Worm (Caenorhabditis elegans) whole organism, L2 larva: ENCODE results near the gene F02A9.1.

Source experiments
- C34F6.9 ChIP-seq: fragments of 150-350 bp; optimal IDR thresholded peaks from 2 replicates; lab custom pipeline; 2014; ENCODE audit warnings: missing biosample characterization, missing genetic modification characterization
- F13H6.1 ChIP-seq: sonication (generic microtip); optimal IDR thresholded peaks from 2 replicates; lab custom pipeline; 2016; ENCODE audit warnings: missing genetic modification characterization, missing compliant biosample characterization
- R02D3.7 ChIP-seq: fragments of 150-350 bp; optimal IDR thresholded peaks from 2 replicates; lab custom pipeline; 2014; ENCODE audit warnings: missing biosample characterization, missing genetic modification characterization
- Y55F3AM.14 ChIP-seq: fragments of 200-800 bp; sonication (Bioruptor generic); optimal IDR thresholded peaks from 2 replicates; lab custom pipeline; 2018; ENCODE audit warnings: mild to moderate bottlenecking, missing genetic modification characterization, missing compliant biosample characterization
- alr-1 ChIP-seq: fragments of 150-350 bp; optimal IDR thresholded peaks from 2 replicates; lab custom pipeline; 2014; ENCODE audit warnings: missing biosample characterization, missing genetic modification characterization
- aly-2 ChIP-seq: fragments of 150-350 bp; optimal IDR thresholded peaks from 2 replicates; lab custom pipeline; 2014; ENCODE audit warnings: missing biosample characterization, missing genetic modification characterization
- ama-1 ChIP-seq: fragments of 150-350 bp; optimal IDR thresholded peaks from 2 replicates; lab custom pipeline; 2018; ENCODE audit warnings: inconsistent platforms
- blmp-1 ChIP-seq: sonication (generic microtip); optimal IDR thresholded peaks from 2 replicates; lab custom pipeline; 2017; ENCODE audit warnings: missing genetic modification characterization, mild to moderate bottlenecking, missing compliant biosample characterization, antibody characterized with exemption, moderate library complexity; ENCODE audit not compliant: insufficient read depth
- ceh-82 ChIP-seq: fragments of 150-350 bp; optimal IDR thresholded peaks from 2 replicates; lab custom pipeline; 2014; ENCODE audit warnings: missing biosample characterization, missing genetic modification characterization
- crh-2 ChIP-seq: sonication (generic microtip); optimal IDR thresholded peaks from 2 replicates; lab custom pipeline; 2017; ENCODE audit warnings: missing biosample characterization, missing genetic modification characterization
- dmd-4 ChIP-seq: sonication (generic microtip); optimal IDR thresholded peaks from 2 replicates; lab custom pipeline; 2017; ENCODE audit warnings: missing biosample characterization, missing genetic modification characterization
- egl-27 ChIP-seq: sonication (generic microtip); optimal IDR thresholded peaks from 3 replicates; lab custom pipeline; 2017; ENCODE audit warnings: missing biosample characterization, missing genetic modification reagents, missing genetic modification characterization
- elt-1 ChIP-seq: fragments of 150-350 bp; optimal IDR thresholded peaks from 2 replicates; lab custom pipeline; 2014; ENCODE audit warnings: missing biosample characterization, missing genetic modification characterization
- elt-3 ChIP-seq: sonication (generic microtip); optimal IDR thresholded peaks from 2 replicates; lab custom pipeline; 2017; ENCODE audit warnings: missing biosample characterization, missing genetic modification characterization
- fos-1 ChIP-seq: fragments of 150-350 bp; optimal IDR thresholded peaks from 2 replicates; lab custom pipeline; 2014; ENCODE audit warnings: missing biosample characterization, missing genetic modification characterization
- gmeb-1 ChIP-seq: fragments of 150-350 bp; optimal IDR thresholded peaks from 2 replicates; lab custom pipeline; 2014; ENCODE audit warnings: missing biosample characterization, missing genetic modification characterization
- lin-11 ChIP-seq: fragments of 150-350 bp; sonication (generic microtip); optimal IDR thresholded peaks from 2 replicates; lab custom pipeline; 2014; ENCODE audit warnings: missing biosample characterization, missing genetic modification characterization, inconsistent platforms, mixed read lengths
- lin-39 ChIP-seq: fragments of 150-350 bp; optimal IDR thresholded peaks from 2 replicates; lab custom pipeline; 2014; ENCODE audit warnings: missing biosample characterization, missing genetic modification reagents, missing genetic modification characterization
- lsy-2 ChIP-seq, 2 experiments: fragments of 150-350 bp in 1 of 2; sonication (generic microtip) in 1 of 2; optimal IDR thresholded peaks; 2 replicates each; lab custom pipeline; 2014 to 2017; ENCODE audit warnings: missing biosample characterization in 2 of 2, missing genetic modification characterization in 2 of 2
- mab-5 ChIP-seq: fragments of 150-350 bp; optimal IDR thresholded peaks from 2 replicates; lab custom pipeline; 2014; ENCODE audit warnings: missing biosample characterization, missing genetic modification characterization
- mbf-1 ChIP-seq: sonication (generic microtip); optimal IDR thresholded peaks from 2 replicates; lab custom pipeline; 2017; ENCODE audit warnings: missing biosample characterization, missing genetic modification characterization
- mdl-1 ChIP-seq, 2 experiments: fragments of 150-350 bp in 1 of 2; sonication (generic microtip) in 1 of 2; optimal IDR thresholded peaks; 2 replicates each; lab custom pipeline; 2017; ENCODE audit warnings: missing biosample characterization in 2 of 2, missing genetic modification characterization in 2 of 2
- nhr-11 ChIP-seq: fragments of 150-350 bp; optimal IDR thresholded peaks from 2 replicates; lab custom pipeline; 2014; ENCODE audit warnings: missing biosample characterization, missing genetic modification characterization
- nhr-12 ChIP-seq: fragments of 150-350 bp; optimal IDR thresholded peaks from 2 replicates; lab custom pipeline; 2014; ENCODE audit warnings: missing biosample characterization, missing genetic modification characterization
- nhr-129 ChIP-seq: fragments of 150-350 bp; optimal IDR thresholded peaks from 2 replicates; lab custom pipeline; 2014; ENCODE audit warnings: missing biosample characterization, missing genetic modification characterization
- nhr-21 ChIP-seq: fragments of 150-350 bp; optimal IDR thresholded peaks from 2 replicates; lab custom pipeline; 2014; ENCODE audit warnings: missing biosample characterization, missing genetic modification characterization
- nhr-23 ChIP-seq: fragments of 150-350 bp; optimal IDR thresholded peaks from 2 replicates; lab custom pipeline; 2014; ENCODE audit warnings: missing biosample characterization, missing genetic modification reagents, missing genetic modification characterization
- nhr-237 ChIP-seq: fragments of 150-350 bp; optimal IDR thresholded peaks from 2 replicates; lab custom pipeline; 2014; ENCODE audit warnings: missing biosample characterization, missing genetic modification characterization
- nhr-25 ChIP-seq: fragments of 150-350 bp; sonication (generic microtip); optimal IDR thresholded peaks from 3 replicates; lab custom pipeline; 2014; ENCODE audit warnings: missing biosample characterization, missing genetic modification characterization
- nhr-6 ChIP-seq: fragments of 150-350 bp; optimal IDR thresholded peaks from 2 replicates; lab custom pipeline; 2014; ENCODE audit warnings: missing biosample characterization, missing genetic modification characterization
- nhr-77 ChIP-seq: fragments of 150-350 bp; optimal IDR thresholded peaks from 2 replicates; lab custom pipeline; 2014; ENCODE audit warnings: missing biosample characterization, missing genetic modification characterization
- peb-1 ChIP-seq: fragments of 150-350 bp; optimal IDR thresholded peaks from 2 replicates; lab custom pipeline; 2014; ENCODE audit warnings: missing biosample characterization, missing genetic modification characterization
- sem-4 ChIP-seq: fragments of 150-350 bp; optimal IDR thresholded peaks from 2 replicates; lab custom pipeline; 2014; ENCODE audit warnings: missing biosample characterization, missing genetic modification reagents, missing genetic modification characterization
- skn-1 ChIP-seq: sonication (generic microtip); optimal IDR thresholded peaks from 2 replicates; lab custom pipeline; 2017; ENCODE audit warnings: missing biosample characterization, missing genetic modification characterization
- sma-3 ChIP-seq: sonication (generic microtip); optimal IDR thresholded peaks from 2 replicates; lab custom pipeline; 2016; ENCODE audit warnings: missing genetic modification reagents, missing genetic modification characterization, missing compliant biosample characterization
- sma-9 ChIP-seq, 2 experiments: fragments of 150-350 bp in 1 of 2; sonication (generic microtip) in 1 of 2; optimal IDR thresholded peaks; 2 replicates each; lab custom pipeline; 2014 to 2016; ENCODE audit warnings: missing genetic modification characterization in 2 of 2, mild to moderate bottlenecking in 1 of 2, missing biosample characterization in 1 of 2, missing compliant biosample characterization in 1 of 2, missing genetic modification reagents in 1 of 2, moderate library complexity in 1 of 2
- snpc-4 ChIP-seq: fragments of 150-350 bp; optimal IDR thresholded peaks from 2 replicates; lab custom pipeline; 2014; ENCODE audit warnings: missing biosample characterization, missing genetic modification characterization
- unc-39 ChIP-seq: fragments of 150-350 bp; optimal IDR thresholded peaks from 2 replicates; lab custom pipeline; 2014; ENCODE audit warnings: missing biosample characterization, missing genetic modification characterization
- unc-55 ChIP-seq: fragments of 150-350 bp; sonication (generic microtip); optimal IDR thresholded peaks from 3 replicates; lab custom pipeline; 2014; ENCODE audit warnings: missing biosample characterization, missing genetic modification reagents, missing genetic modification characterization
- zag-1 ChIP-seq: fragments of 150-350 bp; optimal IDR thresholded peaks from 2 replicates; lab custom pipeline; 2014; ENCODE audit warnings: missing biosample characterization, missing genetic modification characterization
- ztf-1 ChIP-seq: fragments of 200-800 bp; sonication (Bioruptor generic); conservative IDR thresholded peaks from 2 replicates; pipeline ENCODE4 v1.3.6; 2022; ENCODE audit warnings: missing genetic modification characterization, missing compliant biosample characterization
- ztf-4 ChIP-seq: fragments of 150-350 bp; optimal IDR thresholded peaks from 2 replicates; lab custom pipeline; 2014; ENCODE audit warnings: missing biosample characterization, missing genetic modification characterization

The F02A9.1 gene

ce11 chrIII:9101212-9101611 is 23.6 kb upstream of the F02A9.1 start, which contains the start of gene ZK507.1:
Gene ZK507.1, minus strand, starts transcription at chrIII:9101312.
- TF ChIP-seq R02D3.7 (tag; lab: Kevin White, UChicago) (no peak), unc-55 (GFP tag; lab: Kevin White, UChicago) (no peak)

ce11 chrIII:9091392-9092291 is 14.0 kb upstream of the F02A9.1 start, which contains the start of gene glp-1:
Gene glp-1, plus strand, starts transcription at chrIII:9092241.
- TF ChIP-seq nhr-6 (tag; lab: Kevin White, UChicago) (no peak), nhr-77 (tag; lab: Kevin White, UChicago) (no peak), mbf-1 (tag; lab: Kevin White, UChicago) (no peak), ama-1 (lab: Kevin White, UChicago) (no peak)

ce11 chrIII:9089325-9089823 is 11.8 kb upstream of the F02A9.1 start, which contains the start of the genes mccc-2 and mrpl-44:
Gene mccc-2, minus strand, starts transcription at chrIII:9089375.
Gene mrpl-44, minus strand, starts transcription at chrIII:9089375.
- TF ChIP-seq gmeb-1 (tag; lab: Kevin White, UChicago) (peak; percentile 90), snpc-4 (tag; lab: Kevin White, UChicago) (no peak), nhr-12 (tag; lab: Kevin White, UChicago) (no peak), lin-39 (no peak), lsy-2 (tag; optimal IDR thresholded peaks at IDR 0.05; lab: Kevin White, UChicago) (peak in 1 of 2 experiments; percentile 40), nhr-11 (tag; lab: Kevin White, UChicago) (no peak), lin-11 (no peak), C34F6.9 (tag; lab: Kevin White, UChicago) (peak; percentile 36), fos-1 (tag; lab: Kevin White, UChicago) (peak; percentile 7), unc-55 (GFP tag; lab: Kevin White, UChicago) (peak; percentile 51), sem-4 (no peak)

- TF ChIP-seq egl-27 (no peak), lsy-2 (tag; optimal IDR thresholded peaks at IDR 0.05; lab: Kevin White, UChicago) (peak in 1 of 2 experiments; percentile 50), mdl-1 (tag; optimal IDR thresholded peaks at IDR 0.05; lab: Kevin White, UChicago) (no peak), ztf-1 (no peak), ama-1 (lab: Kevin White, UChicago) (no peak), gmeb-1 (tag; lab: Kevin White, UChicago) (no peak), fos-1 (tag; lab: Kevin White, UChicago) (no peak), sem-4 (no peak), Y55F3AM.14 (GFP tag; lab: Kevin White, UChicago) (no peak), skn-1 (tag; lab: Kevin White, UChicago) (no peak), nhr-21 (tag; lab: Kevin White, UChicago) (no peak), snpc-4 (tag; lab: Kevin White, UChicago) (no peak), dmd-4 (tag; lab: Kevin White, UChicago) (no peak), mab-5 (tag; lab: Kevin White, UChicago) (peak; percentile 84), sma-3 (GFP tag; lab: Kevin White, UChicago) (no peak), aly-2 (no peak), nhr-23 (no peak), lin-39 (peak; percentile 9), F13H6.1 (peak; percentile 44), ztf-4 (tag; lab: Kevin White, UChicago) (no peak), nhr-237 (tag; lab: Kevin White, UChicago) (no peak), unc-55 (GFP tag; lab: Kevin White, UChicago) (no peak), elt-1 (no peak), nhr-6 (tag; lab: Kevin White, UChicago) (no peak), nhr-25 (tag; lab: Kevin White, UChicago) (no peak), C34F6.9 (tag; lab: Kevin White, UChicago) (peak; percentile 28), mbf-1 (tag; lab: Kevin White, UChicago) (no peak), ceh-82 (tag; lab: Kevin White, UChicago) (no peak), nhr-11 (tag; lab: Kevin White, UChicago) (no peak), unc-39 (no peak), crh-2 (tag; lab: Kevin White, UChicago) (no peak), zag-1 (tag; lab: Kevin White, UChicago) (peak; percentile 42), nhr-12 (tag; lab: Kevin White, UChicago) (no peak), elt-3 (tag; lab: Kevin White, UChicago) (no peak), alr-1 (tag; lab: Kevin White, UChicago) (no peak), nhr-77 (tag; lab: Kevin White, UChicago) (no peak), peb-1 (tag; lab: Kevin White, UChicago) (no peak), sma-9 (GFP tag; optimal IDR thresholded peaks at IDR 0.05; lab: Kevin White, UChicago) (peak; percentile 35), sma-9 (tag; optimal IDR thresholded peaks at IDR 0.05; lab: Kevin White, UChicago) (no peak), R02D3.7 (tag; lab: Kevin White, UChicago) (no peak), blmp-1 (tag; lab: Kevin White, UChicago) (no peak), nhr-129 (tag; lab: Kevin White, UChicago) (no peak)
Observed at ce11 chrIII:9084329-9084728, 6.7 kb upstream of the F02A9.1 start.
